Worm (Caenorhabditis elegans): Measurements from ENCODE around the gene mrpl-39.

mrpl-39 gene

DNA sequence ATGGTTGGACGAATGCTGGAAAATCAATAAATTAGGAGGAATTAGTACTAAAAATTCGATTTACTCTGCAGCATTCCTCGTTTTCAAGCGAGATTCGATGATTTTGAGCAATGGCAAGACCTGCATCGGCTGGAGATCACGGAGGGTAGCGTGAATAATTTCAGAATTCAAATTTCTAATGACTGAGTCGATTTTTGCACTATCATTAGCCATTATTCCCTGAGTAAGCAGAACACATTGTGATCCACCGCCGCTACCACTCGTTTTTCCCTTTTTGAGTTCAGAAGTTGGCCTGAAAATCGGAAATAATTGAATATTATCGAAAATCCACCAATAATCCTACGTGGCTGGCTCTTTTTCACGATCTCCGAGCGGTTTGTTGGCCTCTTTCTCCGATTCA, 46.6 kb downstream of the mrpl-39 start:
- TF ChIP-seq xbp-1 (tag; optimal IDR thresholded peaks at IDR 0.05): no peak
- no peak for TF ChIP-seq efl-1 (optimal IDR thresholded peaks at IDR 0.05)
- peak in 1 of 2 experiments; percentile 71 for TF ChIP-seq efl-1 (GFP tag; optimal IDR thresholded peaks at IDR 0.05 in 1 of 2)

DNA sequence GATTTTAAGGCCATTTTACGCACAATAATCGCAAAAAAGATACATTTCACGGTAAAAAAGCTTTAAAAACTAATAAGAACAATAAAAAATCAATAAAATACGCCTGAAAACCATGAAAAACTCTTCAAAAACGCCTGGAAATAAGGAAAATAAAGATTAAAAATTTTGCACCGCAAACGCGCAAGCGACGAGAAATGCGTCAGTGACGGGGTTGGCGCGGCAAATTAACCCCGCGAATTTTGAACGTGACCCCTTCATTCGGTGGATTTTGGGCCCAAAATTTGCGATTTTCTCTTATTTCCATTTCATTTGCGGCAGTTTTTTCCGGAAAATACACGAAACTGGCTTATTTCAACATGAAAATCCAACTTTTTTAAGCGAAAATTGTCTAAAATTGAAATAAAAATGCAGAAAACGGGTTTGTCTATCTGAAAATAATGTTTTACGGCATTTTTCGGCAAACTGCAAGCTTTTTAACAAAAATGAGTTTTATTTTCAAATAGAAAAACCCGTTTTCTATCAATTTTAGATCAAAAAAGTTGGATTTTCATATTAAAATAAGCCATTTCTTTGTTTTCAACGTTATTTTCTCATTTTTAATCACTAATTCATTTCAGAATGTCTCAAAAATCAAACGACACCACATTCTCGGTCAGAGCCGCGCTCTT, 47.4 kb downstream of the mrpl-39 start, which contains the start of gene knl-3:
TSS of gene knl-3 (plus strand) at position 618 of the 668 bp plus-strand sequence.
- peak; percentile 97 to 98 (median 98) for TF ChIP-seq dpl-1 (GFP tag; optimal IDR thresholded peaks at IDR 0.05)
- TF ChIP-seq aha-1 (tag; optimal IDR thresholded peaks at IDR 0.05): peak; percentile 55
- peak; percentile 58 for TF ChIP-seq elt-2 (tag; optimal IDR thresholded peaks at IDR 0.05)
- TF ChIP-seq sox-4 (tag; optimal IDR thresholded peaks at IDR 0.05): peak; percentile 60
- TF ChIP-seq F16B12.6 (tag; optimal IDR thresholded peaks at IDR 0.05): peak; percentile 65
- peak; percentile 71 for TF ChIP-seq fos-1 (tag; optimal IDR thresholded peaks at IDR 0.05)
- TF ChIP-seq jun-1 (tag; optimal IDR thresholded peaks at IDR 0.05): peak; percentile 74
- TF ChIP-seq ceh-8 (GFP tag; optimal IDR thresholded peaks at IDR 0.05): peak; percentile 81
- TF ChIP-seq tlp-1 (tag; optimal IDR thresholded peaks at IDR 0.05): no peak
- TF ChIP-seq nhr-84 (tag; optimal IDR thresholded peaks at IDR 0.05): no peak
- TF ChIP-seq nhr-47 (tag; optimal IDR thresholded peaks at IDR 0.05): peak; percentile 93
- TF ChIP-seq pqm-1 (tag; optimal IDR thresholded peaks at IDR 0.05): no peak
- TF ChIP-seq fkh-4 (tag; optimal IDR thresholded peaks at IDR 0.05; ENCODE audit: borderline replicate concordance): peak; percentile 40
- TF ChIP-seq pag-3 (tag; optimal IDR thresholded peaks at IDR 0.05; ENCODE audit: borderline replicate concordance, insufficient read depth): no peak
- no peak for TF ChIP-seq unc-62 (GFP tag; optimal IDR thresholded peaks at IDR 0.05)
- peak; percentile 89 for TF ChIP-seq nhr-20 (tag; optimal IDR thresholded peaks at IDR 0.05)
- TF ChIP-seq dsc-1 (tag; optimal IDR thresholded peaks at IDR 0.05): peak; percentile 89
- no peak for TF ChIP-seq ceh-63 (GFP tag; optimal IDR thresholded peaks at IDR 0.05)
- no peak for TF ChIP-seq efl-3 (GFP tag; optimal IDR thresholded peaks at IDR 0.05)
- no peak for TF ChIP-seq mef-2 (tag; optimal IDR thresholded peaks at IDR 0.05)
- peak; percentile 92 to 97 for TF ChIP-seq efl-1 (optimal IDR thresholded peaks at IDR 0.05)
- TF ChIP-seq efl-1 (GFP tag; optimal IDR thresholded peaks at IDR 0.05 in 1 of 2): peak; percentile 97 to 100
- peak; percentile 82 for TF ChIP-seq lin-39 (tag; optimal IDR thresholded peaks at IDR 0.05)
- peak; percentile 52 for TF ChIP-seq ceh-88 (GFP tag; IDR thresholded peaks at IDR 0.05)
- TF ChIP-seq ceh-82 (tag; optimal IDR thresholded peaks at IDR 0.05): peak; percentile 95 to 96 (median 95)
- TF ChIP-seq vab-15 (tag; optimal IDR thresholded peaks at IDR 0.05): peak; percentile 45
- no peak for TF ChIP-seq sptf-1 (tag; optimal IDR thresholded peaks at IDR 0.05)
- peak; percentile 95 for TF ChIP-seq rnt-1 (tag; optimal IDR thresholded peaks at IDR 0.05)
- TF ChIP-seq egl-13 (tag; optimal IDR thresholded peaks at IDR 0.05): peak; percentile 77
- peak; percentile 78 for TF ChIP-seq lin-13 (GFP tag; optimal IDR thresholded peaks at IDR 0.05)
- TF ChIP-seq nhr-11 (tag; optimal IDR thresholded peaks at IDR 0.05): peak; percentile 73
- peak; percentile 92 for TF ChIP-seq nhr-71 (tag; optimal IDR thresholded peaks at IDR 0.05)
- TF ChIP-seq grh-1 (GFP tag; IDR thresholded peaks at IDR 0.05): peak; percentile 88
- peak; percentile 86 for TF ChIP-seq xbp-1 (tag; optimal IDR thresholded peaks at IDR 0.05)
- no peak for TF ChIP-seq alr-1 (tag; optimal IDR thresholded peaks at IDR 0.05; ENCODE audit: borderline replicate concordance)
- peak; percentile 72 for TF ChIP-seq nhr-76 (tag; optimal IDR thresholded peaks at IDR 0.05)
- TF ChIP-seq C04F5.9 (tag; optimal IDR thresholded peaks at IDR 0.05): peak; percentile 17
- peak; percentile 96 to 98 for TF ChIP-seq lin-35 (GFP tag; optimal IDR thresholded peaks at IDR 0.05)
- TF ChIP-seq ztf-11 (tag; optimal IDR thresholded peaks at IDR 0.05): peak in 1 of 2 experiments; percentile 70
- TF ChIP-seq nhr-90 (tag; optimal IDR thresholded peaks at IDR 0.05; ENCODE audit: poor library complexity): peak; percentile 88
- no peak for TF ChIP-seq lir-3 (tag; optimal IDR thresholded peaks at IDR 0.05; ENCODE audit: poor library complexity)
- TF ChIP-seq isw-1 (GFP tag; IDR thresholded peaks at IDR 0.05): peak; percentile 85
- TF ChIP-seq egl-27 (tag; optimal IDR thresholded peaks at IDR 0.05): no peak
- peak in 2 of 6 experiments; percentile 70 to 86 for TF ChIP-seq elt-3 (tag; optimal IDR thresholded peaks at IDR 0.05)
- TF ChIP-seq pax-3 (tag; optimal IDR thresholded peaks at IDR 0.05): peak; percentile 83
- peak; percentile 82 for TF ChIP-seq irx-1 (tag; optimal IDR thresholded peaks at IDR 0.05)
- peak; percentile 54 for TF ChIP-seq sup-37 (GFP tag; optimal IDR thresholded peaks at IDR 0.05)
- no peak for TF ChIP-seq ces-1 (GFP tag; optimal IDR thresholded peaks at IDR 0.05)
